Fruit fly (Drosophila melanogaster): ENCODE data around the gene Pus10.

The Pus10 gene

DNA sequence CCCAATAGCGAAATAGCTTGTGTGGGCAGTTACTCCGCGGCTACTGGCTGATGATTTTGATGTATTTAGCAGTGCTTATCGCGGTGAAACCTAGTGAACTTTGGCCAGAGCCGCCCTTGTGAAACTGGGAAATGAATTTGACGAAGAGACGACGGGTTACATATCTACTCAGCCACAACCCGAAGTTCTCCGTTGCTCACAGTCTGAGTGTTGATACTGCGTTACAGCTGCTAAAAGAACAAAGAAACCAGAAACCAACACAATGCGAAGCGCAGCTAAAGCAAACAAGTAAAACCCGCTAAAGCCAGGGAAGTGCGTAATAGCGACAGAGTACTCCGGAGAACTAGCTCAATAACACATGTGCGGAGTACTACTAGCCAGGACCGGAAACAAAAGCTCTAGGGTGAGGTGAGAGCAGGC is 26.8 kb downstream of the Pus10 start (continued):
- TF ChIP-seq Atf-2 (GFP tag; optimal IDR thresholded peaks at IDR 0.05) (no peak), Side (GFP tag; optimal IDR thresholded peaks at IDR 0.05) (no peak), sc (optimal IDR thresholded peaks at IDR 0.05) (no peak), sc (GFP tag; optimal IDR thresholded peaks at IDR 0.05) (no peak)

DNA sequence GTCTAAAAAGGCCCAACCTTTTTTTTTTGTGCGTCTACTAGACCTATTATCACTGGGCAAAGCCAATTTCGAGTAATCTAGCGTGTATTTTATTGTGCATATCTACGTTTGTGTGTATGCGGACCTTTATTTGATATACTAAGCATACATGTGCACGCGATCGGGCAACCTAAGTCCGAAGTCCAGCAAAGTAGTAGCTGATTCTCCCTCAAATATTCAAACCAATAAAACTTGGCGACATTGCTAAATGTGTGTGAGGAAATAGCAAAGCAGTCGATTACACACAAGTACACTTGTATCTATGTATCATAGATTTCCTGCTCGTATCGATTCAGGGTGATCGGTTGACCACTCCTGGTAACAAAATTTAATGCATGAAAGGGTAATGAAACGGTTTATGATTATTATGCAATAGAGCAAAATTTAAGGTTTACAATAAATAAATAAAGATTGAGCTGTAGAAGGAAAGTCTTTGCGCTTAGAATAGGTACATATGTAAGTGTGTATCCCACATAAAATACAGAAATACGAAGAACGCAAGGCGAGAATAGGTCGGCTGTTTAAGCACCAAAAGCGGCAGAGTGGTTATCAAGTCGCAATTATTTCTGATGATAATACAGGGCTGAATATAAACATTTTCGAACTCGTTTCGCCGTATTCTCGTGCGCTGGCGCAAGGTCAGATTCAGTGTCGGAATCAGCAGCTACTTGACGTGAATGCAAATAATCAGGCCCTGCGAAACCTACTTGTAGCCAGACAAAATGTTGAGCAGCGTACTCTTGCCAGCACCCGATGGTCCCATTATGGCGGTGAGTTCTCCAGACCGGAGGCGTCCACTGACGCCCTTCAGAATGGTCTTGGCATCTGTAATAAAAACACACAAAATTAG is 29.5 kb downstream of the Pus10 start:
- peak in 1 of 2 experiments; percentile 81 for TF ChIP-seq Pdp1 (GFP tag; optimal IDR thresholded peaks at IDR 0.05)
- TF ChIP-seq trem (tag; optimal IDR thresholded peaks at IDR 0.05), result no peak
- peak; percentile 59 for TF ChIP-seq CG12769 (tag; optimal IDR thresholded peaks at IDR 0.05)
- peak; percentile 12 for TF ChIP-seq CTCF (GFP tag; optimal IDR thresholded peaks at IDR 0.05)
- TF ChIP-seq CG15514 (GFP tag; optimal IDR thresholded peaks at IDR 0.05), result peak; percentile 21
- TF ChIP-seq ftz-f1 (GFP tag; optimal IDR thresholded peaks at IDR 0.05), result peak; percentile 34
- TF ChIP-seq pum (GFP tag; optimal IDR thresholded peaks at IDR 0.05), result no peak
- no peak for TF ChIP-seq CG8765 (GFP tag; IDR thresholded peaks at IDR 0.05)
- peak; percentile 90 for TF ChIP-seq mirr (GFP tag; optimal IDR thresholded peaks at IDR 0.05)
- TF ChIP-seq Med (GFP tag), result peak; percentile 71
- peak; percentile 48 for TF ChIP-seq lab (GFP tag; optimal IDR thresholded peaks at IDR 0.05)
- peak; percentile 59 for TF ChIP-seq CG13296 (GFP tag; optimal IDR thresholded peaks at IDR 0.05)
- TF ChIP-seq CG7987 (GFP tag; optimal IDR thresholded peaks at IDR 0.05), result peak; percentile 10
- peak; percentile 11 for TF ChIP-seq grn (GFP tag; optimal IDR thresholded peaks at IDR 0.05)
- no peak for TF ChIP-seq sr (GFP tag; IDR thresholded peaks at IDR 0.05)
- TF ChIP-seq hkb (optimal IDR thresholded peaks at IDR 0.05), result no peak
- TF ChIP-seq hkb (GFP tag; IDR thresholded peaks at IDR 0.05), result 0 out of 2 replicates have a peak, but pooled peaks have one; percentile 7
- peak; percentile 17 for TF ChIP-seq CG18599 (GFP tag; optimal IDR thresholded peaks at IDR 0.05)
- TF ChIP-seq cwo (GFP tag; optimal IDR thresholded peaks at IDR 0.05), result peak; percentile 35
- TF ChIP-seq CG34376 (GFP tag; optimal IDR thresholded peaks at IDR 0.05), result peak; percentile 84
- 0 out of 4 replicates have a peak, but pooled peaks have one; percentile 48 for TF ChIP-seq chinmo (GFP tag; IDR thresholded peaks at IDR 0.05; ENCODE audit: partially characterized antibody)
- no peak for TF ChIP-seq CG13123 (GFP tag; optimal IDR thresholded peaks at IDR 0.05)
- TF ChIP-seq Adf1 (GFP tag; IDR thresholded peaks at IDR 0.05), result 0 out of 2 replicates have a peak, but pooled peaks have one; percentile 5
- peak; percentile 40 for TF ChIP-seq sd (tag; optimal IDR thresholded peaks at IDR 0.05)
- peak; percentile 24 for TF ChIP-seq cg (GFP tag; optimal IDR thresholded peaks at IDR 0.05)
- TF ChIP-seq eve (GFP tag; optimal IDR thresholded peaks at IDR 0.05), result peak in 1 of 2 experiments; percentile 81
- TF ChIP-seq h (optimal IDR thresholded peaks at IDR 0.05), result no peak
- peak; percentile 25 for TF ChIP-seq CG10543 (GFP tag; optimal IDR thresholded peaks at IDR 0.05)
- TF ChIP-seq sug (tag; optimal IDR thresholded peaks at IDR 0.05), result peak; percentile 71
- TF ChIP-seq exex (tag; optimal IDR thresholded peaks at IDR 0.05), result peak; percentile 90
- TF ChIP-seq CG8478 (optimal IDR thresholded peaks at IDR 0.05), result no peak
- peak; percentile 11 for TF ChIP-seq Hmr (GFP tag; optimal IDR thresholded peaks at IDR 0.05)

- TF ChIP-seq CG15269 (tag; optimal IDR thresholded peaks at IDR 0.05) (no peak), Pdp1 (GFP tag; optimal IDR thresholded peaks at IDR 0.05) (peak in 1 of 2 experiments; percentile 57), CG10274 (GFP tag; optimal IDR thresholded peaks at IDR 0.05) (no peak)
These were observed 32.1 kb downstream of the Pus10 start for dm6 chr2L:123007-123327.

All from whole organism, embryonic.